Worm (Caenorhabditis elegans) whole organism, early embryonic: Measurements from ENCODE around the gene gtf-2A2.

ENCODE experiments used
- B0310.2 ChIP-seq: sonication (generic microtip); optimal IDR thresholded peaks from 2 replicates; lab custom pipeline; 2016; ENCODE audit warnings: mild to moderate bottlenecking, missing genetic modification characterization, missing compliant biosample characterization
- ama-1 ChIP-seq: fragments of 150-350 bp; optimal IDR thresholded peaks from 2 replicates; lab custom pipeline; 2014
- ceh-36 ChIP-seq: sonication (generic microtip); optimal IDR thresholded peaks from 2 replicates; lab custom pipeline; 2016; ENCODE audit warnings: missing genetic modification characterization, inconsistent platforms, missing compliant biosample characterization
- flt-1 ChIP-seq: fragments of 200-800 bp; sonication (Bioruptor generic); IDR thresholded peaks from 2 replicates; pipeline ENCODE4 v1.3.6; 2022; ENCODE audit warnings: missing genetic modification characterization, missing compliant biosample characterization
- pes-1 ChIP-seq: fragments of 200-800 bp; sonication (Bioruptor generic); IDR thresholded peaks from 2 replicates; pipeline ENCODE4 v1.3.6; 2022; ENCODE audit warnings: missing genetic modification reagents, missing genetic modification characterization, missing compliant biosample characterization
- scrt-1 ChIP-seq: fragments of 200-800 bp; sonication (Bioruptor generic); IDR thresholded peaks from 2 replicates; pipeline ENCODE4 v1.3.6; 2022; ENCODE audit warnings: missing genetic modification characterization, missing compliant biosample characterization
- tra-4 ChIP-seq: sonication (generic microtip); optimal IDR thresholded peaks from 2 replicates; lab custom pipeline; 2017; ENCODE audit warnings: missing genetic modification characterization, missing compliant biosample characterization

DNA sequence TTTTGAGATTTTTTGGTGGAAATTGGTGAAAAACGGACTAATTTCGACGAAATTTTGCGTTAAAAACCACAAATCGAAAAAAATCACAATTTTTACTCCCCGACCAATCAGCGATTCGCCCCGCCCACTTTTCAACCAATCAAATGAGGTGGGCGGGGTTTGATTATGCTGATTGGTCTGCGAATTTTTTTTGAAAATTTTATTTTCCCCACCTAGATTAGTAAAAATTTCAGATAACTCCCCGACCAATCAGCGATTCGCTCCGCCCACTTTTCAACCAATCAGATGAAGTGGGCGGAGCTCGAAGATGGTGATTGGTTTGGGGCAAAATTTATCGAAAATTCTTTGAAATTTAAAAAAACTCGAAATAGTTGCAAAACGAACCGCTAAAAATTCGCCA, 14.6 kb downstream of the gtf-2A2 start:
- TF ChIP-seq scrt-1 (no peak), ama-1 (lab: Kevin White, UChicago) (no peak), flt-1 (GFP tag; lab: Robert Waterston, UW) (no peak), B0310.2 (no peak), ceh-36 (tag; lab: Kevin White, UChicago) (no peak), pes-1 (no peak), tra-4 (no peak)
